Worm (Caenorhabditis elegans) whole organism, early embryonic: ENCODE results near the gene Y51A2B.8.

ENCODE experiments used
- F13C5.2 ChIP-seq: sonication (generic microtip); optimal IDR thresholded peaks from 2 replicates; lab custom pipeline; 2017; ENCODE audit warnings: mild to moderate bottlenecking, missing genetic modification characterization, inconsistent platforms, missing compliant biosample characterization
- aly-1 ChIP-seq: sonication (generic microtip); optimal IDR thresholded peaks from 2 replicates; lab custom pipeline; 2016; ENCODE audit warnings: missing genetic modification characterization, missing compliant biosample characterization
- ama-1 ChIP-seq: fragments of 150-350 bp; optimal IDR thresholded peaks from 2 replicates; lab custom pipeline; 2014
- flt-1 ChIP-seq: fragments of 200-800 bp; sonication (Bioruptor generic); IDR thresholded peaks from 2 replicates; pipeline ENCODE4 v1.3.6; 2022; ENCODE audit warnings: missing genetic modification characterization, missing compliant biosample characterization
- hnd-1 ChIP-seq: sonication (generic microtip); optimal IDR thresholded peaks from 2 replicates; lab custom pipeline; 2016; ENCODE audit warnings: missing genetic modification characterization, missing compliant biosample characterization
- scrt-1 ChIP-seq: fragments of 200-800 bp; sonication (Bioruptor generic); IDR thresholded peaks from 2 replicates; pipeline ENCODE4 v1.3.6; 2022; ENCODE audit warnings: missing genetic modification characterization, missing compliant biosample characterization
- tbx-11 ChIP-seq: fragments of 200-800 bp; sonication (Bioruptor generic); IDR thresholded peaks from 2 replicates; pipeline ENCODE4 v1.3.6; 2022; ENCODE audit warnings: missing genetic modification characterization, missing compliant biosample characterization

- TF ChIP-seq ama-1 (no peak), F13C5.2 (tag; lab: Kevin White, UChicago) (no peak), tbx-11 (GFP tag; lab: Robert Waterston, UW) (no peak), aly-1 (tag; lab: Kevin White, UChicago) (no peak), scrt-1 (GFP tag; lab: Robert Waterston, UW) (no peak), hnd-1 (no peak), flt-1 (GFP tag; lab: Robert Waterston, UW) (no peak)
These were observed 14.4 kb upstream of the Y51A2B.8 start, which contains the start of gene C08E8.9 for ce11 chrV:18364558-18364957.
